Worm (Caenorhabditis elegans) whole organism, late embryonic: ENCODE results near the gene vps-22.

ENCODE experiments used
- C08G9.2 ChIP-seq: sonication (generic microtip); optimal IDR thresholded peaks from 2 replicates; lab custom pipeline; 2016; ENCODE audit warnings: mild to moderate bottlenecking, missing genetic modification characterization, moderate library complexity, missing compliant biosample characterization
- C38D4.7 ChIP-seq: fragments of 200-800 bp; sonication (Bioruptor generic); optimal IDR thresholded peaks from 2 replicates; lab custom pipeline; 2018; ENCODE audit warnings: mild to moderate bottlenecking, missing genetic modification characterization, moderate library complexity, missing compliant biosample characterization
- F13H6.1 ChIP-seq: sonication (generic microtip); optimal IDR thresholded peaks from 2 replicates; lab custom pipeline; 2016; ENCODE audit warnings: missing genetic modification characterization, missing compliant biosample characterization
- K09A11.1 ChIP-seq: sonication (generic microtip); optimal IDR thresholded peaks from 2 replicates; lab custom pipeline; 2017; ENCODE audit warnings: antibody characterized with exemption, mild to moderate bottlenecking, missing genetic modification characterization, missing compliant biosample characterization; ENCODE audit not compliant: insufficient read depth
- T23F11.4 ChIP-seq: fragments of 200-800 bp; sonication (Bioruptor generic); optimal IDR thresholded peaks from 2 replicates; lab custom pipeline; 2018; ENCODE audit warnings: mild to moderate bottlenecking, missing genetic modification characterization, missing compliant biosample characterization
- ahr-1 ChIP-seq: sonication (generic microtip); optimal IDR thresholded peaks from 2 replicates; lab custom pipeline; 2016; ENCODE audit warnings: missing genetic modification characterization, missing compliant biosample characterization
- ceh-14 ChIP-seq: sonication (generic microtip); optimal IDR thresholded peaks from 2 replicates; lab custom pipeline; 2016; ENCODE audit warnings: missing genotype, missing genetic modification characterization, missing compliant biosample characterization
- ceh-18 ChIP-seq: sonication (generic microtip); optimal IDR thresholded peaks from 2 replicates; lab custom pipeline; 2016; ENCODE audit warnings: missing genetic modification characterization, missing compliant biosample characterization
- ceh-19 ChIP-seq: fragments of 200-800 bp; sonication (Bioruptor generic); optimal IDR thresholded peaks from 2 replicates; lab custom pipeline; 2018; ENCODE audit warnings: mild to moderate bottlenecking, missing genetic modification characterization, missing compliant biosample characterization
- ceh-22 ChIP-seq: sonication (generic microtip); optimal IDR thresholded peaks from 2 replicates; lab custom pipeline; 2017; ENCODE audit warnings: missing biosample characterization, missing genetic modification characterization
- ceh-31 ChIP-seq: sonication (generic microtip); optimal IDR thresholded peaks from 2 replicates; lab custom pipeline; 2016; ENCODE audit warnings: missing genetic modification characterization, missing compliant biosample characterization
- ceh-34 ChIP-seq: sonication (generic microtip); optimal IDR thresholded peaks from 2 replicates; lab custom pipeline; 2016; ENCODE audit warnings: mild to moderate bottlenecking, missing genetic modification characterization, missing compliant biosample characterization
- ceh-45 ChIP-seq: fragments of 200-800 bp; sonication (Bioruptor generic); IDR thresholded peaks from 2 replicates; pipeline ENCODE4 v1.3.6; 2022; ENCODE audit warnings: missing genetic modification reagents, missing genetic modification characterization, missing compliant biosample characterization
- ceh-6 ChIP-seq: fragments of 200-800 bp; sonication (Bioruptor generic); optimal IDR thresholded peaks from 2 replicates; lab custom pipeline; 2018; ENCODE audit warnings: mild to moderate bottlenecking, missing genetic modification characterization, missing compliant biosample characterization
- ceh-9 ChIP-seq: sonication (generic microtip); optimal IDR thresholded peaks from 2 replicates; lab custom pipeline; 2016; ENCODE audit warnings: mild to moderate bottlenecking, missing genetic modification characterization, inconsistent platforms, missing compliant biosample characterization
- dmd-4 ChIP-seq: sonication (generic microtip); optimal IDR thresholded peaks from 2 replicates; lab custom pipeline; 2016; ENCODE audit warnings: borderline replicate concordance, missing genetic modification characterization, missing compliant biosample characterization
- elt-2 ChIP-seq: sonication (generic microtip); optimal IDR thresholded peaks from 2 replicates; lab custom pipeline; 2016; ENCODE audit warnings: missing genetic modification reagents, missing genetic modification characterization, missing compliant biosample characterization
- ets-4 ChIP-seq: sonication (generic microtip); optimal IDR thresholded peaks from 2 replicates; lab custom pipeline; 2016; ENCODE audit warnings: missing genetic modification characterization, missing compliant biosample characterization
- fax-1 ChIP-seq: sonication (generic microtip); optimal IDR thresholded peaks from 2 replicates; lab custom pipeline; 2016; ENCODE audit warnings: missing genotype, missing genetic modification characterization, missing compliant biosample characterization
- fkh-10 ChIP-seq: fragments of 150-350 bp; optimal IDR thresholded peaks from 2 replicates; lab custom pipeline; 2014; ENCODE audit warnings: missing biosample characterization, missing genetic modification reagents, missing genetic modification characterization
- fkh-6 ChIP-seq: sonication (generic microtip); optimal IDR thresholded peaks from 2 replicates; lab custom pipeline; 2016; ENCODE audit warnings: missing genetic modification characterization, missing compliant biosample characterization
- gmeb-2 ChIP-seq: sonication (generic microtip); optimal IDR thresholded peaks from 2 replicates; lab custom pipeline; 2016; ENCODE audit warnings: missing genetic modification characterization, inconsistent platforms, missing compliant biosample characterization
- hlh-15 ChIP-seq: sonication (generic microtip); optimal IDR thresholded peaks from 2 replicates; lab custom pipeline; 2016; ENCODE audit warnings: missing genetic modification characterization, missing compliant biosample characterization
- hlh-30 ChIP-seq: sonication (generic microtip); optimal IDR thresholded peaks from 2 replicates; lab custom pipeline; 2017; ENCODE audit warnings: antibody characterized with exemption, missing genetic modification characterization, missing compliant biosample characterization; ENCODE audit not compliant: insufficient read depth
- hlh-6 ChIP-seq: sonication (generic microtip); optimal IDR thresholded peaks from 2 replicates; lab custom pipeline; 2016; ENCODE audit warnings: missing genotype, missing genetic modification characterization, missing compliant biosample characterization
- hlh-8 ChIP-seq: sonication (generic microtip); optimal IDR thresholded peaks from 2 replicates; lab custom pipeline; 2016; ENCODE audit warnings: missing genotype, missing genetic modification characterization, missing compliant biosample characterization
- lim-6 ChIP-seq: sonication (generic microtip); optimal IDR thresholded peaks from 2 replicates; lab custom pipeline; 2016; ENCODE audit warnings: missing genetic modification characterization, missing compliant biosample characterization
- mec-3 ChIP-seq: sonication (generic microtip); optimal IDR thresholded peaks from 2 replicates; lab custom pipeline; 2016; ENCODE audit warnings: borderline replicate concordance, missing genetic modification characterization, missing compliant biosample characterization
- nfya-1 ChIP-seq: sonication (generic microtip); optimal IDR thresholded peaks from 2 replicates; lab custom pipeline; 2017; ENCODE audit warnings: missing genetic modification characterization, mild to moderate bottlenecking, missing compliant biosample characterization, antibody characterized with exemption, moderate library complexity
- nhr-11 ChIP-seq: fragments of 150-350 bp; optimal IDR thresholded peaks from 2 replicates; lab custom pipeline; 2014; ENCODE audit warnings: missing biosample characterization, missing genetic modification characterization
- nhr-232 ChIP-seq: sonication (generic microtip); optimal IDR thresholded peaks from 2 replicates; lab custom pipeline; 2016; ENCODE audit warnings: missing genetic modification characterization, missing compliant biosample characterization
- npax-4 ChIP-seq: sonication (generic microtip); optimal IDR thresholded peaks from 2 replicates; lab custom pipeline; 2016; ENCODE audit warnings: missing genetic modification characterization, missing compliant biosample characterization
- odd-2 ChIP-seq: sonication (generic microtip); optimal IDR thresholded peaks from 2 replicates; lab custom pipeline; 2017; ENCODE audit warnings: antibody characterized with exemption, mild to moderate bottlenecking, missing genetic modification characterization, missing compliant biosample characterization
- pag-3 ChIP-seq: sonication (generic microtip); optimal IDR thresholded peaks from 2 replicates; lab custom pipeline; 2016; ENCODE audit warnings: missing compliant biosample characterization, missing genetic modification characterization, borderline replicate concordance
- pat-9 ChIP-seq: fragments of 200-800 bp; sonication (Bioruptor generic); optimal IDR thresholded peaks from 2 replicates; lab custom pipeline; 2018; ENCODE audit warnings: mild to moderate bottlenecking, missing genetic modification characterization, moderate library complexity, missing compliant biosample characterization
- pax-1 ChIP-seq: fragments of 150-350 bp; optimal IDR thresholded peaks from 2 replicates; lab custom pipeline; 2014; ENCODE audit warnings: missing biosample characterization, missing genetic modification characterization
- pha-2 ChIP-seq: sonication (generic microtip); optimal IDR thresholded peaks from 2 replicates; lab custom pipeline; 2017; ENCODE audit warnings: mild to moderate bottlenecking, missing genetic modification characterization, missing compliant biosample characterization
- pros-1 ChIP-seq: fragments of 150-350 bp; optimal IDR thresholded peaks from 2 replicates; lab custom pipeline; 2014; ENCODE audit warnings: missing biosample characterization, missing genetic modification reagents, missing genetic modification characterization
- ref-2 ChIP-seq: sonication (generic microtip); optimal IDR thresholded peaks from 2 replicates; lab custom pipeline; 2016; ENCODE audit warnings: missing genetic modification characterization, missing compliant biosample characterization
- rnt-1 ChIP-seq: sonication (generic microtip); optimal IDR thresholded peaks from 2 replicates; lab custom pipeline; 2016; ENCODE audit warnings: missing genetic modification characterization, missing compliant biosample characterization
- sdc-2 ChIP-seq: sonication (generic microtip); optimal IDR thresholded peaks from 2 replicates; lab custom pipeline; 2016; ENCODE audit warnings: missing genotype, missing genetic modification characterization, missing compliant biosample characterization
- sox-4 ChIP-seq: sonication (generic microtip); optimal IDR thresholded peaks from 2 replicates; lab custom pipeline; 2017; ENCODE audit warnings: mild to moderate bottlenecking, missing genetic modification characterization, inconsistent platforms, missing compliant biosample characterization
- syd-9 ChIP-seq: sonication (generic microtip); optimal IDR thresholded peaks from 2 replicates; lab custom pipeline; 2016; ENCODE audit warnings: mild to moderate bottlenecking, missing genetic modification characterization, moderate library complexity, missing compliant biosample characterization
- tbx-2 ChIP-seq: sonication (generic microtip); optimal IDR thresholded peaks from 2 replicates; lab custom pipeline; 2016; ENCODE audit warnings: missing genetic modification characterization, missing compliant biosample characterization
- tbx-7 ChIP-seq: sonication (generic microtip); optimal IDR thresholded peaks from 2 replicates; lab custom pipeline; 2016; ENCODE audit warnings: missing genotype, missing genetic modification characterization, missing compliant biosample characterization
- ttx-3 ChIP-seq: sonication (generic microtip); optimal IDR thresholded peaks from 2 replicates; lab custom pipeline; 2016; ENCODE audit warnings: missing genetic modification reagents, missing genetic modification characterization, missing compliant biosample characterization
- unc-42 ChIP-seq: sonication (generic microtip); optimal IDR thresholded peaks from 2 replicates; lab custom pipeline; 2016; ENCODE audit warnings: missing genotype, missing genetic modification characterization, missing compliant biosample characterization
- unc-55 ChIP-seq: sonication (generic microtip); optimal IDR thresholded peaks from 2 replicates; lab custom pipeline; 2017; ENCODE audit warnings: missing biosample characterization, missing genetic modification reagents, missing genetic modification characterization
- unc-86 ChIP-seq: sonication (generic microtip); optimal IDR thresholded peaks from 2 replicates; lab custom pipeline; 2016; ENCODE audit warnings: missing genetic modification characterization, missing compliant biosample characterization
- ztf-16 ChIP-seq: sonication (generic microtip); optimal IDR thresholded peaks from 2 replicates; lab custom pipeline; 2017; ENCODE audit warnings: missing genetic modification characterization, missing compliant biosample characterization

vps-22 gene

DNA sequence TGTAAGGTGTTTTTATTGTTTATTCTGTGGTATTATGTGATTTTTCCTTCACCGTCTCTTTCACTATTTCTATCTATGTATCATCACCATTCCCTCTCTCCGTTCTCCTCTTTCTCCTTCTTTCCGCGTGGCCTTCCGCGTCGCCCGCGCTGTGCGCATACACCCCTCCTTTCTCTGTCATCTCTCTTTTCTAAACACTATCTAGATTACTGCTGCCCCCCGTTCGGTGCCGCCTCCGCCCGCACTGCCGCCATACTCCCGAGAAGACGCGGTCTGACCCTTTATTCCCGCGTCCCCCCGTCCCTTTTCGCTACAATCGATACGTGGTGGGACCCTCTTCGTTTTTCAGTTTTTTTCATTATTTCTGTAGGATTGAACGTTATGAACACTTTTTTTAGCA is 13.7 kb downstream of the vps-22 start:
- TF ChIP-seq T23F11.4 (GFP tag; lab: Kevin White, UChicago): peak; percentile 43
- no peak for TF ChIP-seq ztf-16 (tag; lab: Kevin White, UChicago)
- no peak for TF ChIP-seq C38D4.7 (GFP tag; lab: Kevin White, UChicago)
- no peak for TF ChIP-seq hlh-8 (tag; lab: Kevin White, UChicago)
- no peak for TF ChIP-seq ahr-1 (tag; lab: Kevin White, UChicago)
- TF ChIP-seq C08G9.2: peak; percentile 42
- TF ChIP-seq dmd-4: peak; percentile 45
- TF ChIP-seq K09A11.1: no peak
- TF ChIP-seq odd-2 (tag; lab: Kevin White, UChicago): no peak
- no peak for TF ChIP-seq sox-4 (tag; lab: Kevin White, UChicago)
- peak; percentile 17 for TF ChIP-seq ceh-19 (GFP tag; lab: Kevin White, UChicago)
- no peak for TF ChIP-seq pax-1 (tag; lab: Kevin White, UChicago)
- peak; percentile 23 for TF ChIP-seq hlh-30 (tag; lab: Kevin White, UChicago)
- no peak for TF ChIP-seq ceh-9 (tag; lab: Kevin White, UChicago)
- peak; percentile 49 for TF ChIP-seq ceh-34
- peak; percentile 50 for TF ChIP-seq ceh-31 (tag; lab: Kevin White, UChicago)
- TF ChIP-seq F13H6.1 (tag; lab: Kevin White, UChicago): peak; percentile 47
- no peak for TF ChIP-seq npax-4 (tag; lab: Kevin White, UChicago)
- TF ChIP-seq lim-6 (tag; lab: Kevin White, UChicago): no peak
- TF ChIP-seq rnt-1: peak; percentile 23
- TF ChIP-seq tbx-2 (tag; lab: Kevin White, UChicago): peak; percentile 41
- TF ChIP-seq ref-2 (tag; lab: Kevin White, UChicago): peak; percentile 14
- no peak for TF ChIP-seq nhr-232 (tag; lab: Kevin White, UChicago)
- no peak for TF ChIP-seq pha-2 (tag; lab: Kevin White, UChicago)
- no peak for TF ChIP-seq pat-9 (tag; lab: Kevin White, UChicago)
- peak; percentile 30 for TF ChIP-seq pros-1 (tag; lab: Kevin White, UChicago)
- TF ChIP-seq nfya-1 (tag; lab: Kevin White, UChicago): peak; percentile 11
- peak; percentile 27 for TF ChIP-seq ets-4 (tag; lab: Kevin White, UChicago)
- TF ChIP-seq sdc-2: peak; percentile 49
- TF ChIP-seq tbx-7: peak; percentile 4
- no peak for TF ChIP-seq unc-86 (tag; lab: Kevin White, UChicago)

DNA sequence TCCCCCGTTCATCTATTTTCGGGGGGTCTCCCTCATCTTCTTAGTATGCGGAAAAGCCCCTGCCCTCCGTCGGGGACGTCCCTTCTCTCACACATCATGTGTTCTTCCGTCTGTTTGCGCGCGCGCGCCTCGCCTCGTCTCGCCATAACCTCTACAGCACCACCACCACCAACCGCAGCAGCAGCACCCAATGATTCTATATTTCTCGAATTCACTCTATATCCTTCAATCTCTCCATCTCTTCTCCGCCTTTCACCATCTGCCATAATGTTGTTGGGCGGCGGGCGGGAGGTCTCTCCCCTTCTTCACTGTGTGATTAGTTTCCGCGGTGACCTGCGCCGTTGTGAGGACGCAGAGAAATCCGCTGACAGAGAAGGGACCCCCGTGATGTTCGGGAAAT is 14.9 kb downstream of the vps-22 start:
- TF ChIP-seq ahr-1 (tag; lab: Kevin White, UChicago) (no peak), unc-86 (tag; lab: Kevin White, UChicago) (peak; percentile 29), unc-55 (no peak), fkh-6 (no peak), ceh-22 (tag; lab: Kevin White, UChicago) (no peak), K09A11.1 (no peak), ceh-31 (tag; lab: Kevin White, UChicago) (peak; percentile 84), tbx-7 (no peak), nhr-11 (no peak), syd-9 (peak; percentile 42), ttx-3 (no peak), gmeb-2 (tag; lab: Kevin White, UChicago) (no peak), ceh-14 (peak; percentile 66), ceh-6 (GFP tag; lab: Kevin White, UChicago) (peak; percentile 2), elt-2 (no peak), hlh-15 (tag; lab: Kevin White, UChicago) (no peak), hlh-30 (tag; lab: Kevin White, UChicago) (peak; percentile 77), ceh-9 (tag; lab: Kevin White, UChicago) (no peak), mec-3 (peak; percentile 51), ceh-45 (GFP tag; lab: Robert Waterston, UW) (no peak), ceh-34 (peak; percentile 84), sox-4 (tag; lab: Kevin White, UChicago) (peak; percentile 6), fkh-10 (GFP tag; lab: Kevin White, UChicago) (no peak), pha-2 (tag; lab: Kevin White, UChicago) (peak; percentile 10), fax-1 (tag; lab: Kevin White, UChicago) (peak; percentile 52), C38D4.7 (GFP tag; lab: Kevin White, UChicago) (peak; percentile 18), lim-6 (tag; lab: Kevin White, UChicago) (no peak), ceh-19 (GFP tag; lab: Kevin White, UChicago) (peak; percentile 84), unc-42 (tag; lab: Kevin White, UChicago) (peak; percentile 65), pag-3 (tag; lab: Kevin White, UChicago) (no peak), ceh-18 (tag; lab: Kevin White, UChicago) (peak; percentile 24), ets-4 (tag; lab: Kevin White, UChicago) (peak; percentile 19), hlh-6 (tag; lab: Kevin White, UChicago) (peak; percentile 75)
